Fruit fly (Drosophila melanogaster) whole organism, embryonic: ENCODE results near the gene CG4020.
A peak's percentile ranks its signal among the peaks of the same experiment; 100 is the strongest.

Source experiments
- B-H2 ChIP-seq: fragments of 200-800 bp; sonication (Bioruptor generic); optimal IDR thresholded peaks from 2 replicates; lab custom pipeline; 2018; ENCODE audit warnings: missing biosample characterization, mild to moderate bottlenecking, missing genetic modification characterization
- CG10321 ChIP-seq: fragments of 200-800 bp; sonication (Bioruptor generic); IDR thresholded peaks from 2 replicates; pipeline ENCODE4 v1.3.6; 2022; ENCODE audit warnings: missing biosample characterization, missing genetic modification characterization
- CG13624 ChIP-seq: fragments of 200-800 bp; sonication (Bioruptor generic); optimal IDR thresholded peaks from 2 replicates; lab custom pipeline; 2016; ENCODE audit warnings: missing biosample characterization, missing genetic modification characterization
- CG13775 ChIP-seq: fragments of 200-800 bp; sonication (Bioruptor generic); optimal IDR thresholded peaks from 3 replicates; lab custom pipeline; 2017; ENCODE audit warnings: missing biosample characterization, mild to moderate bottlenecking, missing genetic modification characterization
- CG14667 ChIP-seq: fragments of 200-800 bp; sonication (Bioruptor generic); IDR thresholded peaks from 2 replicates; pipeline ENCODE4 v1.3.6; 2022; ENCODE audit warnings: missing biosample characterization, missing genetic modification characterization
- CG15269 ChIP-seq: fragments of 200-800 bp; sonication (Bioruptor generic); optimal IDR thresholded peaks from 2 replicates; lab custom pipeline; 2018; ENCODE audit warnings: missing biosample characterization, mild to moderate bottlenecking, missing genetic modification characterization, moderate library complexity
- CG17359 ChIP-seq: fragments of 200-800 bp; sonication (Bioruptor generic); optimal IDR thresholded peaks from 3 replicates; lab custom pipeline; 2018; ENCODE audit warnings: missing biosample characterization, mild to moderate bottlenecking, missing genetic modification characterization, moderate library complexity
- CG18599 ChIP-seq: fragments of 200-800 bp; sonication (Bioruptor generic); optimal IDR thresholded peaks from 3 replicates; lab custom pipeline; 2017; ENCODE audit warnings: missing biosample characterization, missing genetic modification characterization, mild to moderate bottlenecking, moderate library complexity, missing genetic modification reagents
- CG2889 ChIP-seq: fragments of 200-800 bp; sonication (Bioruptor generic); IDR thresholded peaks from 3 replicates; pipeline ENCODE4 v1.3.6; 2022; ENCODE audit warnings: missing biosample characterization, missing genetic modification characterization
- CG32767 ChIP-seq: fragments of 200-800 bp; sonication (Bioruptor generic); IDR thresholded peaks from 2 replicates; pipeline ENCODE4 v1.3.6; 2022; ENCODE audit warnings: missing biosample characterization, missing genetic modification characterization
- CG3995 ChIP-seq: fragments of 200-800 bp; sonication (Bioruptor generic); optimal IDR thresholded peaks from 3 replicates; lab custom pipeline; 2016; ENCODE audit warnings: missing biosample characterization, missing genetic modification characterization
- CG4328 ChIP-seq: fragments of 200-800 bp; sonication (Bioruptor generic); optimal IDR thresholded peaks from 3 replicates; lab custom pipeline; 2017; ENCODE audit warnings: missing biosample characterization, missing genetic modification reagents, missing genetic modification characterization
- CG5245 ChIP-seq: fragments of 200-800 bp; sonication (Bioruptor generic); optimal IDR thresholded peaks from 3 replicates; lab custom pipeline; 2016; ENCODE audit warnings: missing biosample characterization, missing genetic modification characterization
- CG6254 ChIP-seq: fragments of 200-800 bp; sonication (Bioruptor generic); optimal IDR thresholded peaks from 3 replicates; lab custom pipeline; 2017; ENCODE audit warnings: mild to moderate bottlenecking, missing biosample characterization, missing genetic modification reagents, missing genetic modification characterization
- CG6689 ChIP-seq: fragments of 200-800 bp; sonication (Bioruptor generic); IDR thresholded peaks from 2 replicates; pipeline ENCODE4 v1.3.6; 2022; ENCODE audit warnings: missing biosample characterization, missing genetic modification characterization
- CG6791 ChIP-seq: fragments of 200-800 bp; sonication (Bioruptor generic); IDR thresholded peaks from 3 replicates; pipeline ENCODE4 v1.3.6; 2022; ENCODE audit warnings: missing biosample characterization, missing genetic modification characterization; ENCODE audit not compliant: partially characterized antibody
- CG7271 ChIP-seq: fragments of 200-800 bp; sonication (Bioruptor generic); optimal IDR thresholded peaks from 2 replicates; lab custom pipeline; 2018; ENCODE audit warnings: missing biosample characterization, mild to moderate bottlenecking, missing genetic modification characterization, moderate library complexity
- CG7963 ChIP-seq: fragments of 200-800 bp; sonication (Bioruptor generic); IDR thresholded peaks from 3 replicates; pipeline ENCODE4 v1.3.6; 2022; ENCODE audit warnings: missing biosample characterization, missing genetic modification characterization; ENCODE audit not compliant: partially characterized antibody
- CG8290 ChIP-seq, 3 experiments: fragments of 200-800 bp; sonication (Bioruptor generic); optimal IDR thresholded peaks; 2 replicates each; lab custom pipeline; 2016 to 2019; ENCODE audit warnings: missing biosample characterization in 3 of 3, missing genetic modification characterization in 3 of 3, mild to moderate bottlenecking in 2 of 3, moderate library complexity in 1 of 3
- CG8478 ChIP-seq: fragments of >200 bp; optimal IDR thresholded peaks from 2 replicates; lab custom pipeline; 2018
- Dbx ChIP-seq: fragments of 200-800 bp; sonication (Bioruptor generic); IDR thresholded peaks from 3 replicates; pipeline ENCODE4 v1.3.6; 2022; ENCODE audit warnings: missing biosample characterization, missing genetic modification characterization
- Dref ChIP-seq: fragments of 200-800 bp; sonication (Bioruptor generic); IDR thresholded peaks from 2 replicates; pipeline ENCODE4 v1.3.6; 2022; ENCODE audit warnings: missing biosample characterization, missing genetic modification characterization
- Eip74EF ChIP-seq, 2 experiments: fragments of 200-800 bp in 1 of 2; fragments of >200 bp in 1 of 2; sonication (Bioruptor generic) in 1 of 2; optimal IDR thresholded peaks; 2 replicates each; lab custom pipeline; 2017 to 2019; ENCODE audit warnings: missing biosample characterization in 2 of 2, missing genetic modification characterization in 2 of 2, mild to moderate bottlenecking in 1 of 2, moderate library complexity in 1 of 2
- Ets65A ChIP-seq: fragments of 200-800 bp; sonication (Bioruptor generic); peaks from one replicate; lab custom pipeline; 2016; ENCODE audit warnings: missing biosample characterization, missing genetic modification characterization
- Hmr ChIP-seq: fragments of 200-800 bp; sonication (Bioruptor generic); optimal IDR thresholded peaks from 3 replicates; lab custom pipeline; 2017; ENCODE audit warnings: mild to moderate bottlenecking, missing biosample characterization, missing genetic modification reagents, missing genetic modification characterization
- Lim3 ChIP-seq: fragments of 200-800 bp; sonication (Bioruptor generic); IDR thresholded peaks from 2 replicates; pipeline ENCODE4 v1.3.6; 2022; ENCODE audit warnings: missing biosample characterization, missing genetic modification characterization
- Med ChIP-seq: fragments of 200-800 bp; sonication (Bioruptor generic); peaks from one replicate; lab custom pipeline; 2016; ENCODE audit warnings: missing biosample characterization, missing genetic modification characterization, mild to moderate bottlenecking, inconsistent platforms, moderate library complexity
- Mes4 ChIP-seq: fragments of 200-800 bp; sonication (Bioruptor generic); optimal IDR thresholded peaks from 2 replicates; lab custom pipeline; 2016; ENCODE audit warnings: missing biosample characterization, missing genetic modification characterization
- Ravus ChIP-seq: fragments of 200-800 bp; sonication (Bioruptor generic); IDR thresholded peaks from 2 replicates; pipeline ENCODE4 v1.3.6; 2022; ENCODE audit warnings: missing biosample characterization, missing genetic modification characterization
- Rfx ChIP-seq: fragments of 200-800 bp; sonication (Bioruptor generic); IDR thresholded peaks from 2 replicates; pipeline ENCODE4 v1.3.6; 2022; ENCODE audit warnings: missing biosample characterization, missing genetic modification characterization
- Sry-δ ChIP-seq: fragments of 200-800 bp; sonication (Bioruptor generic); optimal IDR thresholded peaks from 2 replicates; lab custom pipeline; 2016; ENCODE audit warnings: missing biosample characterization, missing genetic modification characterization
- Ssrp ChIP-seq: fragments of 200-800 bp; sonication (Bioruptor generic); optimal IDR thresholded peaks from 2 replicates; lab custom pipeline; 2018; ENCODE audit warnings: missing biosample characterization, mild to moderate bottlenecking, missing genetic modification characterization, moderate library complexity
- Taf1 ChIP-seq: fragments of 200-800 bp; sonication (Bioruptor generic); IDR thresholded peaks from 2 replicates; pipeline ENCODE4 v1.3.6; 2022; ENCODE audit warnings: missing biosample characterization, missing genetic modification characterization
- ac ChIP-seq: fragments of 200-800 bp; sonication (Bioruptor generic); optimal IDR thresholded peaks from 3 replicates; lab custom pipeline; 2017; ENCODE audit warnings: missing biosample characterization, mild to moderate bottlenecking, missing genetic modification characterization
- chinmo ChIP-seq: fragments of 200-800 bp; sonication (Bioruptor generic); IDR thresholded peaks from 4 replicates; pipeline ENCODE4 v1.3.6; 2022; ENCODE audit warnings: missing biosample characterization, missing genetic modification characterization; ENCODE audit not compliant: partially characterized antibody
- chn ChIP-seq: fragments of 200-800 bp; sonication (Bioruptor generic); optimal IDR thresholded peaks from 2 replicates; lab custom pipeline; 2016; ENCODE audit warnings: missing biosample characterization, missing genetic modification characterization
- emc ChIP-seq: fragments of 200-800 bp; sonication (Bioruptor generic); optimal IDR thresholded peaks from 2 replicates; lab custom pipeline; 2016; ENCODE audit warnings: missing biosample characterization, missing genetic modification characterization
- exex ChIP-seq: fragments of 200-800 bp; sonication (Bioruptor generic); optimal IDR thresholded peaks from 4 replicates; lab custom pipeline; 2018; ENCODE audit warnings: missing biosample characterization, mild to moderate bottlenecking, missing genetic modification characterization, moderate library complexity
- gce ChIP-seq: fragments of 200-800 bp; sonication (Bioruptor generic); IDR thresholded peaks from 3 replicates; pipeline ENCODE4 v1.3.6; 2022; ENCODE audit warnings: missing biosample characterization, missing genetic modification characterization
- gcm2 ChIP-seq: fragments of 200-800 bp; sonication (Bioruptor generic); optimal IDR thresholded peaks from 2 replicates; lab custom pipeline; 2016; ENCODE audit warnings: missing biosample characterization, missing genetic modification characterization
- hb ChIP-seq: fragments of 200-800 bp; sonication (Bioruptor generic); IDR thresholded peaks from 3 replicates; pipeline ENCODE4 v1.3.6; 2022; ENCODE audit warnings: missing biosample characterization, missing genetic modification characterization; ENCODE audit not compliant: partially characterized antibody
- jing ChIP-seq: fragments of 200-800 bp; sonication (Bioruptor generic); optimal IDR thresholded peaks from 2 replicates; lab custom pipeline; 2018; ENCODE audit warnings: missing biosample characterization, mild to moderate bottlenecking, missing genetic modification characterization
- mld ChIP-seq: fragments of 200-800 bp; sonication (Bioruptor generic); IDR thresholded peaks from 3 replicates; pipeline ENCODE4 v1.3.6; 2022; ENCODE audit warnings: missing biosample characterization, missing genetic modification characterization; ENCODE audit not compliant: partially characterized antibody
- oc ChIP-seq: fragments of 200-800 bp; sonication (Bioruptor generic); optimal IDR thresholded peaks from 2 replicates; lab custom pipeline; 2018; ENCODE audit warnings: missing biosample characterization, mild to moderate bottlenecking, missing genetic modification characterization, moderate library complexity
- org-1 ChIP-seq: fragments of 200-800 bp; sonication (Bioruptor generic); optimal IDR thresholded peaks from 2 replicates; lab custom pipeline; 2017; ENCODE audit warnings: missing biosample characterization, missing genetic modification characterization
- phol ChIP-seq: fragments of 200-800 bp; sonication (Bioruptor generic); optimal IDR thresholded peaks from 3 replicates; lab custom pipeline; 2018; ENCODE audit warnings: missing biosample characterization, mild to moderate bottlenecking, missing genetic modification characterization, moderate library complexity
- ro ChIP-seq: fragments of 200-800 bp; sonication (Bioruptor generic); IDR thresholded peaks from 2 replicates; pipeline ENCODE4 v1.3.6; 2022; ENCODE audit warnings: missing biosample characterization, missing genetic modification characterization
- run ChIP-seq: fragments of 200-800 bp; sonication (Bioruptor generic); optimal IDR thresholded peaks from 3 replicates; lab custom pipeline; 2018; ENCODE audit warnings: missing biosample characterization, mild to moderate bottlenecking, missing genetic modification characterization
- vnd ChIP-seq: fragments of 200-800 bp; sonication (Bioruptor generic); IDR thresholded peaks from 3 replicates; pipeline ENCODE4 v1.3.6; 2022; ENCODE audit warnings: missing biosample characterization, missing genetic modification characterization; ENCODE audit not compliant: partially characterized antibody

The CG4020 gene

DNA sequence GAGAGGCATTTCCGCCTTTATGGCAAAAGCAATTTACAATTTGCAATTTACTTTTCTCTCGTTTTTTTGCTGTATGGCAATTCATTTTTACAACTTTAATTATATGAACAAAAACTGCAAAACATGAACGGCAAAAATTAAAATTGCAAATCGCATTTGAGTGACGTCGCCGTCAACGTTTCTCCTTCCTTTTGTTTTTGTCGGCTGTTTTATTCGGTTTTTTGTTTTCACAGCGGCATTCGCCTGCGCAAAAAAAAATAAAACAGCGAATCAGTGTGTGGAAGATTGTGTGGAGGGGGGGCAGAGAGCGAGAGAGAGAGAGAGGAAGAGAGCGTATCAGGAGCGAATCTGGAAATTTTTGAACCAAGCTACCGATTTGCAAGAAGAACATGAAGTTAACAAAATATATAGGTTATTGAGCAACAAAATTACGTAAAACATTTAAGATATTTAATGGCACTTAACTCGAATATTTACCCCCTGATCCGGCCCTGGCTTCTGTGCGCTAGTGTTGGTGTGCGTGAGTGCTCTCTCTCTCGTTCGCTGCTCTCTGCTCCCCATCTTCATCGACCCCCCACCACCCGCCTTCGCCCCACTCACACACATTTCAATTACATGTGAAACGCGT is 13.1 kb downstream of the CG4020 start (continued):
- TF ChIP-seq oc (peak; percentile 99), CG6689 (GFP tag; lab: Robert Waterston, UW) (peak; percentile 99), mld (GFP tag; lab: Robert Waterston, UW) (0 out of 3 replicates have a peak, but pooled peaks have one; percentile 9), chn (peak; percentile 99), gcm2 (peak; percentile 98), Hmr (GFP tag; lab: Kevin White, UChicago) (peak; percentile 99), Sry-δ (GFP tag; lab: Kevin White, UChicago) (peak; percentile 79), CG8290 (GFP tag; optimal IDR thresholded peaks at IDR 0.05; lab: Kevin White, UChicago) (peak; percentile 96), CG8290 (tag; optimal IDR thresholded peaks at IDR 0.05; lab: Kevin White, UChicago) (peak; percentile 80 to 100), Ets65A (GFP tag; lab: Kevin White, UChicago) (peak; percentile 100), Eip74EF (GFP tag; optimal IDR thresholded peaks at IDR 0.05; lab: Kevin White, UChicago) (peak in 1 of 2 experiments; percentile 97), run (tag; lab: Kevin White, UChicago) (peak; percentile 94), Mes4 (peak; percentile 97), CG17359 (peak; percentile 99), jing (GFP tag; lab: Kevin White, UChicago) (peak; percentile 98), CG15269 (tag; lab: Kevin White, UChicago) (peak; percentile 99), CG18599 (peak; percentile 100), CG13624 (GFP tag; lab: Kevin White, UChicago) (peak; percentile 99), B-H2 (GFP tag; lab: Kevin White, UChicago) (peak; percentile 98), Ssrp (tag; lab: Kevin White, UChicago) (peak; percentile 98), CG6254 (GFP tag; lab: Kevin White, UChicago) (peak; percentile 93), CG14667 (GFP tag; lab: Robert Waterston, UW) (peak; percentile 99), CG5245 (GFP tag; lab: Kevin White, UChicago) (peak; percentile 99), CG2889 (GFP tag; lab: Robert Waterston, UW) (peak; percentile 99), hb (GFP tag; lab: Robert Waterston, UW) (peak; percentile 72; the same call in 2 of the 3 replicates), ro (GFP tag; lab: Robert Waterston, UW) (peak; percentile 99), exex (tag; lab: Kevin White, UChicago) (peak; percentile 93), Dref (GFP tag; lab: Robert Waterston, UW) (peak; percentile 55), CG32767 (GFP tag; lab: Robert Waterston, UW) (peak; percentile 98), vnd (peak; percentile 83), CG8478 (lab: Kevin White, UChicago) (no peak), Med (GFP tag; lab: Kevin White, UChicago) (peak; percentile 100), ac (GFP tag; lab: Kevin White, UChicago) (peak; percentile 83), CG10321 (GFP tag; lab: Robert Waterston, UW) (peak; percentile 88), Taf1 (GFP tag; lab: Robert Waterston, UW) (peak; percentile 100), Rfx (GFP tag; lab: Robert Waterston, UW) (peak; percentile 100), CG4328 (GFP tag; lab: Kevin White, UChicago) (peak; percentile 95), chinmo (GFP tag; lab: Robert Waterston, UW) (peak; percentile 89; the same call in 2 of the 4 replicates), Lim3 (GFP tag; lab: Robert Waterston, UW) (peak; percentile 94), CG6791 (GFP tag; lab: Robert Waterston, UW) (peak; percentile 82), org-1 (peak; percentile 99), CG7271 (tag; lab: Kevin White, UChicago) (peak; percentile 72), Ravus (GFP tag; lab: Robert Waterston, UW) (peak; percentile 98), CG7963 (GFP tag; lab: Robert Waterston, UW) (peak; percentile 69), gce (peak; percentile 99), Dbx (GFP tag; lab: Robert Waterston, UW) (peak; percentile 100), CG13775 (GFP tag; lab: Kevin White, UChicago) (peak; percentile 96), emc (GFP tag; lab: Kevin White, UChicago) (peak; percentile 97), phol (tag; lab: Kevin White, UChicago) (peak; percentile 97), CG3995 (GFP tag; lab: Kevin White, UChicago) (peak; percentile 84)
